Fruit fly (Drosophila melanogaster) whole organism, adult: ENCODE data around the gene Srx.

ENCODE experiments used
- CG11617 ChIP-seq: fragments of 200-800 bp; sonication (Bioruptor generic); optimal IDR thresholded peaks from 2 replicates; lab custom pipeline; 2017; ENCODE audit warnings: mild to moderate bottlenecking, missing biosample characterization, missing genetic modification reagents, missing genetic modification characterization
- CG14711 ChIP-seq: fragments of 200-800 bp; sonication (Bioruptor generic); optimal IDR thresholded peaks from 2 replicates; lab custom pipeline; 2018; ENCODE audit warnings: missing biosample characterization, mild to moderate bottlenecking, missing genetic modification characterization, moderate library complexity
- CG7045 ChIP-seq: fragments of 200-800 bp; sonication (Bioruptor generic); optimal IDR thresholded peaks from 2 replicates; lab custom pipeline; 2017; ENCODE audit warnings: missing biosample characterization, mild to moderate bottlenecking, missing genetic modification characterization
- CG7101 ChIP-seq: fragments of 200-800 bp; sonication (Bioruptor generic); optimal IDR thresholded peaks from 2 replicates; lab custom pipeline; 2018; ENCODE audit warnings: missing biosample characterization, mild to moderate bottlenecking, missing genetic modification characterization, moderate library complexity
- Hr96 ChIP-seq: fragments of 200-800 bp; sonication (Bioruptor generic); optimal IDR thresholded peaks from 2 replicates; lab custom pipeline; 2016; ENCODE audit warnings: missing biosample characterization, missing genetic modification characterization
- Mnt ChIP-seq: fragments of 200-800 bp; sonication (Bioruptor generic); optimal IDR thresholded peaks from 2 replicates; lab custom pipeline; 2016; ENCODE audit warnings: missing biosample characterization, mild to moderate bottlenecking, missing genetic modification characterization
- bab1 ChIP-seq: fragments of 200-800 bp; sonication (Bioruptor generic); optimal IDR thresholded peaks from 3 replicates; lab custom pipeline; 2019; ENCODE audit warnings: missing biosample characterization, mild to moderate bottlenecking, missing genetic modification characterization, moderate library complexity
- cic ChIP-seq: fragments of 200-800 bp; sonication (Bioruptor generic); optimal IDR thresholded peaks from 2 replicates; lab custom pipeline; 2017; ENCODE audit warnings: missing biosample characterization, mild to moderate bottlenecking, missing genetic modification characterization, moderate library complexity
- cnc ChIP-seq, 2 experiments: fragments of >200 bp; optimal IDR thresholded peaks; 2 replicates each; lab custom pipeline; 2017
- kay ChIP-seq: fragments of 200-800 bp; sonication (Bioruptor generic); peaks from one replicate; lab custom pipeline; 2016; ENCODE audit warnings: missing biosample characterization, missing genetic modification characterization, borderline replicate concordance
- ovo ChIP-seq: fragments of 200-800 bp; sonication (Bioruptor generic); optimal IDR thresholded peaks from 2 replicates; lab custom pipeline; 2016; ENCODE audit warnings: missing biosample characterization, missing genetic modification characterization
- pad ChIP-seq: fragments of 200-800 bp; sonication (Bioruptor generic); optimal IDR thresholded peaks from 3 replicates; lab custom pipeline; 2017; ENCODE audit warnings: missing biosample characterization, missing genetic modification characterization, mild to moderate bottlenecking, moderate library complexity, missing genetic modification reagents
- tj ChIP-seq: fragments of 200-800 bp; sonication (Bioruptor generic); optimal IDR thresholded peaks from 3 replicates; lab custom pipeline; 2017; ENCODE audit warnings: missing biosample characterization, mild to moderate bottlenecking, missing genetic modification characterization, moderate library complexity

DNA sequence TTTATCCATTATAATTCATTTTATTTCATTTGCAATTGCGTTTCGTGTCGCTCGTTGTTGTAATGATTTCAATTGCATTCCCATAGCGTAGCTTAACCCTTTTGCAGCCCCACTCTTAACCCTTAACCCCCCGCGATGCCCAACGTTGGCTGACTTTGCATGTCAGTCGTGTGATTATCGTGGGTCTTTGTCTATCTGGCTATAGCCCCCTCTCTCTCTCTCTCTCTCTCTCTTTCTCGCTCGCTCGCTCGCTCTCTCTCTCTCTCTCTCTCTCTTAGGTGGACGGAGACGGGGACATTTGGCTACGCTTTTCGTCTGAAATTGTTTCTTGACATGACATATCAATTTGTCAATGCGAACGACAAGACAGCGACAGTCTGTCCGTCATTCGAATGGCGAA, 44.6 kb upstream of the Srx start:
- TF ChIP-seq Hr96 (no peak), cic (GFP tag; lab: Kevin White, UChicago) (no peak), kay (GFP tag; lab: Kevin White, UChicago) (no peak), bab1 (GFP tag; lab: Kevin White, UChicago) (no peak), Mnt (GFP tag; lab: Kevin White, UChicago) (no peak), pad (GFP tag; lab: Kevin White, UChicago) (no peak), CG11617 (GFP tag; lab: Kevin White, UChicago) (no peak), CG7101 (tag; lab: Kevin White, UChicago) (no peak), cnc (optimal IDR thresholded peaks at IDR 0.05; lab: Kevin White, UChicago) (no peak), CG14711 (tag; lab: Kevin White, UChicago) (no peak), CG7045 (GFP tag; lab: Kevin White, UChicago) (no peak), ovo (GFP tag; lab: Kevin White, UChicago) (no peak), tj (no peak)
